Worm (Caenorhabditis elegans) whole organism, young adult: Measurements from ENCODE around the gene let-268.

Source experiments
- bed-1 ChIP-seq: fragments of 200-800 bp; sonication (Bioruptor generic); IDR thresholded peaks from 2 replicates; pipeline ENCODE4 v1.3.6; 2022; ENCODE audit warnings: missing genetic modification reagents, missing genetic modification characterization, missing compliant biosample characterization
- chd-7 ChIP-seq: sonication (generic microtip); optimal IDR thresholded peaks from 2 replicates; lab custom pipeline; 2016; ENCODE audit warnings: mild to moderate bottlenecking, missing genetic modification characterization, moderate library complexity, missing compliant biosample characterization

- TF ChIP-seq chd-7 (tag; lab: Kevin White, UChicago) (no peak), bed-1 (GFP tag; lab: Robert Waterston, UW) (no peak)
Measured at ce11 chrII:10051485-10051884, 11.7 kb upstream of the let-268 start.
